Worm (Caenorhabditis elegans) whole organism, early embryonic: ENCODE results near the gene daf-3.

Source experiments
- ama-1 ChIP-seq: fragments of 150-350 bp; optimal IDR thresholded peaks from 2 replicates; lab custom pipeline; 2014
- ceh-36 ChIP-seq: sonication (generic microtip); optimal IDR thresholded peaks from 2 replicates; lab custom pipeline; 2016; ENCODE audit warnings: missing genetic modification characterization, inconsistent platforms, missing compliant biosample characterization
- pes-1 ChIP-seq: fragments of 200-800 bp; sonication (Bioruptor generic); IDR thresholded peaks from 2 replicates; pipeline ENCODE4 v1.3.6; 2022; ENCODE audit warnings: missing genetic modification reagents, missing genetic modification characterization, missing compliant biosample characterization
- sea-1 ChIP-seq: fragments of 200-800 bp; sonication (Bioruptor generic); conservative IDR thresholded peaks from 2 replicates; pipeline ENCODE4 v1.3.6; 2022; ENCODE audit warnings: missing genetic modification characterization, missing compliant biosample characterization

DNA sequence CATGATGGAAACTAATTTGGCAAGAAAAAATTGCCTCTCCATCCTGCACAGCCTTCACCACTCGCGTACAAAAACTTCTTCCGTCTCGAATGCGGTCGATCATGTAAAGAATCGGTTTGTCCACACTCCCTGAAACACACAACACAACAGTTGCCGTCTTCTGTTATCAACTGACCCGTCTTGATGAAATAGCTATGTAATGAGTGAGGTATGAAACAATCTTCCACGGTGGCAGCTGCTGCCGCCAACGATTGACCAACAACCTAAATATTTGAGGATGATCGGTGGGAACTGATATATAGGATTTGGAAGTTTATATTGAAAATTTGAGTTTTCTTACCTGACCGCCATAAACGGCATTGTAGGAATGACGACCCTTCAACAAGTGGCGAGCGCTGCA lies 13.0 kb downstream of the daf-3 start:
- TF ChIP-seq ama-1 (lab: Kevin White, UChicago) (no peak), pes-1 (GFP tag; lab: Robert Waterston, UW) (no peak), ceh-36 (no peak), sea-1 (GFP tag; lab: Robert Waterston, UW) (no peak)
